Worm (Caenorhabditis elegans) whole organism, L2 larva: ENCODE measurements around the gene ZK507.1.

Experiments
- F13H6.1 ChIP-seq: sonication (generic microtip); optimal IDR thresholded peaks from 2 replicates; lab custom pipeline; 2016; ENCODE audit warnings: missing genetic modification characterization, missing compliant biosample characterization
- ceh-16 ChIP-seq: fragments of 150-350 bp; optimal IDR thresholded peaks from 2 replicates; lab custom pipeline; 2014; ENCODE audit warnings: missing biosample characterization, missing genetic modification characterization
- elt-3 ChIP-seq: sonication (generic microtip); optimal IDR thresholded peaks from 2 replicates; lab custom pipeline; 2017; ENCODE audit warnings: missing biosample characterization, missing genetic modification characterization
- nhr-11 ChIP-seq: fragments of 150-350 bp; optimal IDR thresholded peaks from 2 replicates; lab custom pipeline; 2014; ENCODE audit warnings: missing biosample characterization, missing genetic modification characterization
- nhr-129 ChIP-seq: fragments of 150-350 bp; optimal IDR thresholded peaks from 2 replicates; lab custom pipeline; 2014; ENCODE audit warnings: missing biosample characterization, missing genetic modification characterization
- nhr-77 ChIP-seq: fragments of 150-350 bp; optimal IDR thresholded peaks from 2 replicates; lab custom pipeline; 2014; ENCODE audit warnings: missing biosample characterization, missing genetic modification characterization
- ztf-4 ChIP-seq: fragments of 150-350 bp; optimal IDR thresholded peaks from 2 replicates; lab custom pipeline; 2014; ENCODE audit warnings: missing biosample characterization, missing genetic modification characterization

DNA sequence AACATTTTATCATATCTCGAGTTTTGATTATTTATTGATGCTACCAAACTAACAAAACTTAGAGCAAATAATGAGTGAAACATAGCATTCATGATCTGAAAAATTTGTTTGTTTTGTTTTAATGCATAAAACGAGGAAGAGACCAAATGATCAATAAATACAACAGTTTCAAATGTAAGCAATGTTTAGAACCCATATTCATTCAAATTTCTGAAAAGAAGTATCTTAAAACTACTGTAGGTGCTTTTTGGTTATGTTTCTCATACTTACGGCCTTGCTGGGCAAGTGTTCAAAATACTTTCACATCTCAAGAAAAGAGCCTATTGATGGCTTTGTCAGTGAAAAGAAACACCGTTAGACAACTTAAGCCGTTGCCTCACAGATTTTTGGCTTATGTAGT lies 23.4 kb downstream of the ZK507.1 start, which contains the start of gene F02A9.1:
- TF ChIP-seq ztf-4 (no peak), F13H6.1 (tag; lab: Kevin White, UChicago) (no peak), elt-3 (tag; lab: Kevin White, UChicago) (no peak), ceh-16 (tag; lab: Kevin White, UChicago) (no peak), nhr-11 (tag; lab: Kevin White, UChicago) (no peak), nhr-129 (tag; lab: Kevin White, UChicago) (no peak), nhr-77 (no peak)
